Worm (Caenorhabditis elegans) whole organism, early embryonic: ENCODE results near the gene T02G5.3.

ENCODE experiments used
- ama-1 ChIP-seq: fragments of 150-350 bp; optimal IDR thresholded peaks from 2 replicates; lab custom pipeline; 2014
- ceh-13 ChIP-seq: fragments of 200-800 bp; sonication (Bioruptor generic); optimal IDR thresholded peaks from 2 replicates; lab custom pipeline; 2018; ENCODE audit warnings: mild to moderate bottlenecking, missing genetic modification characterization, missing compliant biosample characterization
- ceh-36 ChIP-seq: sonication (generic microtip); optimal IDR thresholded peaks from 2 replicates; lab custom pipeline; 2016; ENCODE audit warnings: missing genetic modification characterization, inconsistent platforms, missing compliant biosample characterization
- ets-7 ChIP-seq: sonication (generic microtip); optimal IDR thresholded peaks from 2 replicates; lab custom pipeline; 2016; ENCODE audit warnings: missing genotype, missing genetic modification characterization, missing compliant biosample characterization
- flt-1 ChIP-seq: fragments of 200-800 bp; sonication (Bioruptor generic); IDR thresholded peaks from 2 replicates; pipeline ENCODE4 v1.3.6; 2022; ENCODE audit warnings: missing genetic modification characterization, missing compliant biosample characterization
- hmbx-1 ChIP-seq: sonication (generic microtip); optimal IDR thresholded peaks from 2 replicates; lab custom pipeline; 2016; ENCODE audit warnings: mild to moderate bottlenecking, missing genetic modification characterization, missing compliant biosample characterization
- hnd-1 ChIP-seq: sonication (generic microtip); optimal IDR thresholded peaks from 2 replicates; lab custom pipeline; 2016; ENCODE audit warnings: missing genetic modification characterization, missing compliant biosample characterization
- scrt-1 ChIP-seq: fragments of 200-800 bp; sonication (Bioruptor generic); IDR thresholded peaks from 2 replicates; pipeline ENCODE4 v1.3.6; 2022; ENCODE audit warnings: missing genetic modification characterization, missing compliant biosample characterization
- tbx-37 ChIP-seq: fragments of 200-800 bp; sonication (Bioruptor generic); conservative IDR thresholded peaks from 2 replicates; pipeline ENCODE4 v1.3.6; 2022; ENCODE audit warnings: missing genetic modification reagents, missing genetic modification characterization, missing compliant biosample characterization
- tra-4 ChIP-seq: sonication (generic microtip); optimal IDR thresholded peaks from 2 replicates; lab custom pipeline; 2017; ENCODE audit warnings: missing genetic modification characterization, missing compliant biosample characterization

- TF ChIP-seq flt-1 (GFP tag; lab: Robert Waterston, UW) (no peak), hmbx-1 (tag; lab: Kevin White, UChicago) (no peak), hnd-1 (tag; lab: Kevin White, UChicago) (no peak), ceh-13 (GFP tag; lab: Kevin White, UChicago) (no peak), tra-4 (tag; lab: Kevin White, UChicago) (no peak), tbx-37 (GFP tag; lab: Robert Waterston, UW) (no peak), ama-1 (no peak), ets-7 (tag; lab: Kevin White, UChicago) (no peak), scrt-1 (GFP tag; lab: Robert Waterston, UW) (no peak), ceh-36 (tag; lab: Kevin White, UChicago) (no peak)
Measured at ce11 chrII:7109956-7110355, 16.8 kb downstream of the T02G5.3 start, which contains the start of gene F10E7.9.
